Fruit fly (Drosophila melanogaster): Measurements from ENCODE around the gene CG9717.
A peak's percentile ranks its signal among the peaks of the same experiment; 100 is the strongest.

CG9717 gene

dm6 chr3R:30601440-30602256 lies 14.5 kb upstream of the CG9717 start, which contains the start of the genes CG2246 and CG31021 (continued):
- TF ChIP-seq eg (GFP tag; IDR thresholded peaks at IDR 0.05): peak; percentile 47
- TF ChIP-seq pdm3 (GFP tag; optimal IDR thresholded peaks at IDR 0.05): peak; percentile 2
- peak; percentile 27 for TF ChIP-seq Sox14 (GFP tag; optimal IDR thresholded peaks at IDR 0.05)
- TF ChIP-seq Ets96B (tag; optimal IDR thresholded peaks at IDR 0.05): no peak
- no peak for TF ChIP-seq Hr38 (GFP tag; optimal IDR thresholded peaks at IDR 0.05)
- peak; percentile 13 for TF ChIP-seq Eip75B (GFP tag; optimal IDR thresholded peaks at IDR 0.05)
- peak; percentile 51 for TF ChIP-seq CG31627 (GFP tag; optimal IDR thresholded peaks at IDR 0.05)
- no peak for TF ChIP-seq CG9139 (GFP tag; optimal IDR thresholded peaks at IDR 0.05)
- no peak for TF ChIP-seq CG3032 (tag; optimal IDR thresholded peaks at IDR 0.05)
- no peak for TF ChIP-seq CG6854 (GFP tag; optimal IDR thresholded peaks at IDR 0.05)
- peak; percentile 6 for TF ChIP-seq Eip93F (GFP tag; optimal IDR thresholded peaks at IDR 0.05)
- TF ChIP-seq Eip78C (GFP tag): peak; percentile 67
- TF ChIP-seq CG6808 (GFP tag; optimal IDR thresholded peaks at IDR 0.05): peak; percentile 93
- TF ChIP-seq CG10631 (GFP tag; optimal IDR thresholded peaks at IDR 0.05): peak; percentile 58
- no peak for TF ChIP-seq ss (GFP tag; optimal IDR thresholded peaks at IDR 0.05)
- TF ChIP-seq Hr4 (GFP tag; optimal IDR thresholded peaks at IDR 0.05): peak; percentile 29
- TF ChIP-seq Sox15 (GFP tag; optimal IDR thresholded peaks at IDR 0.05): no peak
- peak; percentile 34 for TF ChIP-seq OdsH (GFP tag; optimal IDR thresholded peaks at IDR 0.05)
- TF ChIP-seq CG7368 (GFP tag; optimal IDR thresholded peaks at IDR 0.05): peak; percentile 2
- TF ChIP-seq cyc (GFP tag; optimal IDR thresholded peaks at IDR 0.05): peak; percentile 30
- TF ChIP-seq CG6276 (GFP tag; optimal IDR thresholded peaks at IDR 0.05): no peak
- peak; percentile 21 for TF ChIP-seq topi (GFP tag; optimal IDR thresholded peaks at IDR 0.05)

- TF ChIP-seq Lpt (GFP tag; optimal IDR thresholded peaks at IDR 0.05) (peak; percentile 79), Hr38 (GFP tag; optimal IDR thresholded peaks at IDR 0.05) (no peak), Hr39 (GFP tag; optimal IDR thresholded peaks at IDR 0.05) (peak; percentile 86), CG11294 (GFP tag; IDR thresholded peaks at IDR 0.05) (peak; percentile 91), CG16779 (tag; optimal IDR thresholded peaks at IDR 0.05) (peak; percentile 87), Blimp-1 (GFP tag; optimal IDR thresholded peaks at IDR 0.05) (peak; percentile 64), Ets96B (tag; optimal IDR thresholded peaks at IDR 0.05) (peak; percentile 82), esn (GFP tag; optimal IDR thresholded peaks at IDR 0.05) (peak; percentile 96), eg (GFP tag; IDR thresholded peaks at IDR 0.05) (peak; percentile 98), CG10669 (GFP tag; optimal IDR thresholded peaks at IDR 0.05) (peak; percentile 84), acj6 (GFP tag; optimal IDR thresholded peaks at IDR 0.05) (peak; percentile 92), pdm3 (GFP tag; optimal IDR thresholded peaks at IDR 0.05) (peak; percentile 93), OdsH (GFP tag; optimal IDR thresholded peaks at IDR 0.05) (peak; percentile 91), ss (GFP tag; optimal IDR thresholded peaks at IDR 0.05) (peak; percentile 57 to 80), Eip78C (GFP tag) (peak; percentile 99), CG32006 (GFP tag; optimal IDR thresholded peaks at IDR 0.05) (peak; percentile 90), CG11902 (GFP tag; optimal IDR thresholded peaks at IDR 0.05) (peak; percentile 83), Gug (GFP tag; IDR thresholded peaks at IDR 0.05) (peak; percentile 91), CG15336 (GFP tag; IDR thresholded peaks at IDR 0.05) (peak; percentile 97), Sox102F (GFP tag; optimal IDR thresholded peaks at IDR 0.05) (peak; percentile 96), lz (GFP tag; optimal IDR thresholded peaks at IDR 0.05) (peak; percentile 93), CG1621 (tag; optimal IDR thresholded peaks at IDR 0.05) (peak; percentile 81), fd85E (GFP tag; optimal IDR thresholded peaks at IDR 0.05) (peak; percentile 68), Hr4 (GFP tag; optimal IDR thresholded peaks at IDR 0.05) (peak; percentile 94), salr (GFP tag; optimal IDR thresholded peaks at IDR 0.05) (peak; percentile 74 to 89), CG6808 (GFP tag; optimal IDR thresholded peaks at IDR 0.05) (peak; percentile 63), CG3032 (tag; optimal IDR thresholded peaks at IDR 0.05) (peak; percentile 81), CG31627 (GFP tag; optimal IDR thresholded peaks at IDR 0.05) (peak; percentile 90), Eip75B (GFP tag; optimal IDR thresholded peaks at IDR 0.05) (peak; percentile 95), CG6163 (GFP tag; IDR thresholded peaks at IDR 0.05) (peak; percentile 98), Smox (GFP tag; optimal IDR thresholded peaks at IDR 0.05) (peak; percentile 93), vri (GFP tag; optimal IDR thresholded peaks at IDR 0.05) (peak; percentile 98), CG9139 (GFP tag; optimal IDR thresholded peaks at IDR 0.05) (peak; percentile 80), CG7368 (GFP tag; optimal IDR thresholded peaks at IDR 0.05) (peak; percentile 94), CG6854 (GFP tag; optimal IDR thresholded peaks at IDR 0.05) (peak; percentile 24), dsx (GFP tag; optimal IDR thresholded peaks at IDR 0.05; ENCODE audit: poor library complexity, severe bottlenecking) (peak; percentile 87), CG3919 (GFP tag; optimal IDR thresholded peaks at IDR 0.05) (peak; percentile 93)
These were observed 13.3 kb upstream of the CG9717 start for dm6 chr3R:30600154-30601009.
